In genomic region chr3L:1971103-1971742, dm6 we compare ENCODE assay signal across 5 fruit fly cellular contexts.
TF ChIP-seq lines count a peak whose summit lies in the region.

TSS of gene CG11815 (minus strand) at chr3L:1971200.
TSS of gene acs (plus strand) at chr3L:1971638.

- TF ChIP-seq CTCF in whole organism, embryonic (GFP tag; optimal IDR thresholded peaks at IDR 0.05; lab: Kevin White, UChicago): peak; percentile 78

TF ChIP-seq in whole organism, adult, 20 proteins besides CTCF, POLR2A, EP300 and RAD21:
- peak; percentile 1 for TF ChIP-seq bab1 (GFP tag; optimal IDR thresholded peaks at IDR 0.05; lab: Kevin White, UChicago)
- no peak for TF ChIP-seq Hr96 (GFP tag; optimal IDR thresholded peaks at IDR 0.05; lab: Kevin White, UChicago)

TF ChIP-seq in whole organism, embryonic, 481 proteins besides CTCF, POLR2A, EP300 and RAD21 (continues in another document):
- TF ChIP-seq CG10654 (GFP tag; optimal IDR thresholded peaks at IDR 0.05; lab: Kevin White, UChicago): no peak
- no peak for TF ChIP-seq BEAF-32 (GFP tag; optimal IDR thresholded peaks at IDR 0.05; lab: Kevin White, UChicago)
- no peak for TF ChIP-seq CG8281 (tag; optimal IDR thresholded peaks at IDR 0.05; lab: Kevin White, UChicago)
- no peak for TF ChIP-seq CG7556 (GFP tag; optimal IDR thresholded peaks at IDR 0.05; lab: Kevin White, UChicago)
- no peak for TF ChIP-seq Camta (GFP tag; optimal IDR thresholded peaks at IDR 0.05; lab: Kevin White, UChicago)
- TF ChIP-seq CG42726 (GFP tag; IDR thresholded peaks at IDR 0.05; lab: Robert Waterston, UW; ENCODE audit: partially characterized antibody): no peak
- TF ChIP-seq zfh2 (GFP tag; optimal IDR thresholded peaks at IDR 0.05; lab: Kevin White, UChicago): no peak
- no peak for TF ChIP-seq gro (GFP tag; optimal IDR thresholded peaks at IDR 0.05; lab: Kevin White, UChicago)
- TF ChIP-seq ken (GFP tag; IDR thresholded peaks at IDR 0.05; lab: Robert Waterston, UW): no peak
- TF ChIP-seq CG17612 (GFP tag; IDR thresholded peaks at IDR 0.05; lab: Robert Waterston, UW): no peak
- TF ChIP-seq pita (GFP tag; optimal IDR thresholded peaks at IDR 0.05; lab: Kevin White, UChicago): peak; percentile 20
- TF ChIP-seq gsb-n (tag; optimal IDR thresholded peaks at IDR 0.05; lab: Kevin White, UChicago): no peak
- no peak for TF ChIP-seq br (optimal IDR thresholded peaks at IDR 0.05; lab: Kevin White, UChicago)
- no peak for TF ChIP-seq org-1 (GFP tag; optimal IDR thresholded peaks at IDR 0.05; lab: Kevin White, UChicago)
- no peak for TF ChIP-seq bowl (GFP tag; IDR thresholded peaks at IDR 0.05; lab: Robert Waterston, UW)
- no peak for TF ChIP-seq sim (GFP tag; IDR thresholded peaks at IDR 0.05; lab: Robert Waterston, UW)
- TF ChIP-seq CG18599 (GFP tag; optimal IDR thresholded peaks at IDR 0.05; lab: Kevin White, UChicago): no peak
- TF ChIP-seq sisA (GFP tag; IDR thresholded peaks at IDR 0.05; lab: Robert Waterston, UW): no peak
- TF ChIP-seq pzg (GFP tag; optimal IDR thresholded peaks at IDR 0.05; lab: Kevin White, UChicago): peak; percentile 3
- TF ChIP-seq HHEX (GFP tag; optimal IDR thresholded peaks at IDR 0.05; lab: Kevin White, UChicago): no peak
- no peak for TF ChIP-seq CG9609 (GFP tag; optimal IDR thresholded peaks at IDR 0.05; lab: Kevin White, UChicago)
- no peak for TF ChIP-seq tin (GFP tag; optimal IDR thresholded peaks at IDR 0.05; lab: Kevin White, UChicago)
- TF ChIP-seq ato (GFP tag; IDR thresholded peaks at IDR 0.05; lab: Robert Waterston, UW; ENCODE audit: partially characterized antibody): no peak

TF ChIP-seq in whole organism, prepupa, 60 proteins besides CTCF, POLR2A, EP300 and RAD21:
- peak; percentile 86 for TF ChIP-seq svp (GFP tag; lab: Kevin White, UChicago)
- peak; percentile 68 for TF ChIP-seq vri (GFP tag; optimal IDR thresholded peaks at IDR 0.05; lab: Kevin White, UChicago)
- peak; percentile 79 for TF ChIP-seq Eip78C (GFP tag; lab: Kevin White, UChicago)
- no peak for TF ChIP-seq Ets96B (tag; optimal IDR thresholded peaks at IDR 0.05; lab: Kevin White, UChicago)
- TF ChIP-seq lz (GFP tag; optimal IDR thresholded peaks at IDR 0.05; lab: Kevin White, UChicago): no peak
- peak; percentile 28 for TF ChIP-seq CG1621 (tag; optimal IDR thresholded peaks at IDR 0.05; lab: Kevin White, UChicago)

TF ChIP-seq in whole organism, pupa, 21 proteins besides CTCF, POLR2A, EP300 and RAD21:
- peak; percentile 82 for TF ChIP-seq EcR (GFP tag; optimal IDR thresholded peaks at IDR 0.05; lab: Kevin White, UChicago)
- TF ChIP-seq CG9948 (tag; optimal IDR thresholded peaks at IDR 0.05; lab: Kevin White, UChicago): no peak
- peak; percentile 44; the same call in 1 of the 3 replicates for TF ChIP-seq CG4496 (GFP tag; IDR thresholded peaks at IDR 0.05; lab: Robert Waterston, UW)

TF ChIP-seq in whole organism, wandering third instar larva, 38 proteins besides CTCF, POLR2A, EP300 and RAD21:
- TF ChIP-seq Mio (GFP tag; optimal IDR thresholded peaks at IDR 0.05; lab: Kevin White, UChicago) (no peak), GATAd (GFP tag; optimal IDR thresholded peaks at IDR 0.05; lab: Kevin White, UChicago) (no peak), h (GFP tag; optimal IDR thresholded peaks at IDR 0.05; lab: Kevin White, UChicago) (peak; percentile 6), CG9705 (GFP tag; optimal IDR thresholded peaks at IDR 0.05; lab: Kevin White, UChicago) (no peak), brk (GFP tag; optimal IDR thresholded peaks at IDR 0.05; lab: Kevin White, UChicago) (peak; percentile 60), Myc (optimal IDR thresholded peaks at IDR 0.05; lab: Kevin White, UChicago) (peak; percentile 42)
